Fruit fly (Drosophila melanogaster): Measurements from ENCODE around the gene nAChRalpha2.

DNA sequence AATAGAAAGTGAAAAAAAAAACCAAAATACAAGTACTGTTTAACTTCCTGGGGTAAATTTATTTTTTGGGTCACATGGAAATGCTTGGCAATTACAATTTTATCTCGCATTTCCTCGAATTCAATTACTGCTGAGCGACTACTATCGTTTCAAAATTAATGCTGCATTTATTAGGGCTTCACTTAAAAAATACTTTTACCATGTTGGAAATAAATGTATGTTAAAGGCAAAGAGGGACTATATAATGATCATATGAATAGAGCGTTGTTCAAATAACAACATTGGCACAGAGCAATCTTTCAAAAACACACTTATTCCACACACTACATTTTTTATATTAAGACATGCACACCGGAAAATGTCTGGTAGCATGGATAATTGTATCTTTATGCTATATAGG is 16.1 kb upstream of the nAChRalpha2 start, which contains the start of gene CG31128:
- TF ChIP-seq psq (optimal IDR thresholded peaks at IDR 0.05) (no peak), Dll (optimal IDR thresholded peaks at IDR 0.05) (no peak), pan (optimal IDR thresholded peaks at IDR 0.05) (no peak), EcR (GFP tag; optimal IDR thresholded peaks at IDR 0.05) (no peak), CG8478 (optimal IDR thresholded peaks at IDR 0.05) (no peak)
